Fruit fly (Drosophila melanogaster): ENCODE measurements around the gene Brr2.

The Brr2 gene

dm6 chr3L:15923352-15923751 is 44.3 kb downstream of the Brr2 start (continued):
- no peak for TF ChIP-seq Bgb (GFP tag; IDR thresholded peaks at IDR 0.05; ENCODE audit: partially characterized antibody)
- no peak for TF ChIP-seq lola (GFP tag; optimal IDR thresholded peaks at IDR 0.05)
- peak; percentile 38 for TF ChIP-seq Rfx (GFP tag; IDR thresholded peaks at IDR 0.05)
- TF ChIP-seq unpg (GFP tag; optimal IDR thresholded peaks at IDR 0.05): peak; percentile 48
- TF ChIP-seq bsh (GFP tag; optimal IDR thresholded peaks at IDR 0.05): peak in 1 of 2 experiments; percentile 60
- no peak for TF ChIP-seq cad (GFP tag; optimal IDR thresholded peaks at IDR 0.05)
- peak; percentile 70 for TF ChIP-seq dmrt99B (tag; optimal IDR thresholded peaks at IDR 0.05)
- TF ChIP-seq CG11695 (GFP tag; IDR thresholded peaks at IDR 0.05): 0 out of 3 replicates have a peak, but pooled peaks have one; percentile 47
- no peak for TF ChIP-seq CG8089 (GFP tag; optimal IDR thresholded peaks at IDR 0.05)
- no peak for TF ChIP-seq CG11398 (GFP tag; optimal IDR thresholded peaks at IDR 0.05)
- TF ChIP-seq CG14965 (GFP tag; optimal IDR thresholded peaks at IDR 0.05; ENCODE audit: borderline replicate concordance): no peak
- no peak for TF ChIP-seq hbn (GFP tag; IDR thresholded peaks at IDR 0.05; ENCODE audit: partially characterized antibody)
- TF ChIP-seq twi (tag; optimal IDR thresholded peaks at IDR 0.05): no peak
- no peak for TF ChIP-seq Mrtf (GFP tag; IDR thresholded peaks at IDR 0.05)
- TF ChIP-seq unc-4 (GFP tag; IDR thresholded peaks at IDR 0.05; ENCODE audit: partially characterized antibody): no peak
- peak; percentile 65 for TF ChIP-seq lab (GFP tag; optimal IDR thresholded peaks at IDR 0.05)
- peak; percentile 58 for TF ChIP-seq Ptx1 (GFP tag; IDR thresholded peaks at IDR 0.05)
- peak; percentile 27 for TF ChIP-seq CG8924 (tag; optimal IDR thresholded peaks at IDR 0.05)
- no peak for TF ChIP-seq pho (GFP tag; optimal IDR thresholded peaks at IDR 0.05)
- TF ChIP-seq org-1 (GFP tag; optimal IDR thresholded peaks at IDR 0.05): no peak
- TF ChIP-seq Hmr (GFP tag; optimal IDR thresholded peaks at IDR 0.05): peak; percentile 40
- no peak for TF ChIP-seq Six4 (GFP tag; optimal IDR thresholded peaks at IDR 0.05)
- peak; percentile 21 for TF ChIP-seq ind (GFP tag; optimal IDR thresholded peaks at IDR 0.05)
- peak; percentile 45; the same call in 1 of the 3 replicates for TF ChIP-seq CG17361 (GFP tag; IDR thresholded peaks at IDR 0.05)
- TF ChIP-seq CG10462 (GFP tag; optimal IDR thresholded peaks at IDR 0.05): no peak
- TF ChIP-seq NC2β (GFP tag; optimal IDR thresholded peaks at IDR 0.05): no peak
- TF ChIP-seq disco-r (GFP tag; optimal IDR thresholded peaks at IDR 0.05): no peak
- TF ChIP-seq stwl (tag; optimal IDR thresholded peaks at IDR 0.05): no peak
- no peak for TF ChIP-seq CG12104 (GFP tag; optimal IDR thresholded peaks at IDR 0.05)
- no peak for TF ChIP-seq hth (optimal IDR thresholded peaks at IDR 0.05)
- no peak for TF ChIP-seq ash1 (GFP tag; optimal IDR thresholded peaks at IDR 0.05)
- TF ChIP-seq zen2 (GFP tag; IDR thresholded peaks at IDR 0.05; ENCODE audit: partially characterized antibody): no peak
- TF ChIP-seq CG11456 (GFP tag; IDR thresholded peaks at IDR 0.05): 0 out of 3 replicates have a peak, but pooled peaks have one; percentile 13
- TF ChIP-seq CG8290 (GFP tag; optimal IDR thresholded peaks at IDR 0.05): no peak
- TF ChIP-seq CG8290 (tag; optimal IDR thresholded peaks at IDR 0.05): no peak
- no peak for TF ChIP-seq Lhr (GFP tag; optimal IDR thresholded peaks at IDR 0.05)
- TF ChIP-seq Elba2 (GFP tag; optimal IDR thresholded peaks at IDR 0.05): no peak
- no peak for TF ChIP-seq CG18011 (GFP tag; optimal IDR thresholded peaks at IDR 0.05)
- no peak for TF ChIP-seq CG17186 (GFP tag; optimal IDR thresholded peaks at IDR 0.05)
- no peak for TF ChIP-seq lov (optimal IDR thresholded peaks at IDR 0.05)
- no peak for TF ChIP-seq lov (GFP tag; IDR thresholded peaks at IDR 0.05)
- TF ChIP-seq Side (GFP tag; optimal IDR thresholded peaks at IDR 0.05): no peak
- TF ChIP-seq CG2129 (GFP tag; IDR thresholded peaks at IDR 0.05; ENCODE audit: partially characterized antibody): no peak
- TF ChIP-seq sug (tag; optimal IDR thresholded peaks at IDR 0.05): no peak
- TF ChIP-seq CG12219 (GFP tag; optimal IDR thresholded peaks at IDR 0.05): no peak
- TF ChIP-seq CG1233 (GFP tag; optimal IDR thresholded peaks at IDR 0.05): peak; percentile 22
- TF ChIP-seq z (GFP tag; IDR thresholded peaks at IDR 0.05): no peak
- no peak for TF ChIP-seq CG10321 (GFP tag; IDR thresholded peaks at IDR 0.05)
- no peak for TF ChIP-seq fd64A (GFP tag; optimal IDR thresholded peaks at IDR 0.05)
- TF ChIP-seq ems (GFP tag; optimal IDR thresholded peaks at IDR 0.05): no peak
- TF ChIP-seq CG10565 (GFP tag; optimal IDR thresholded peaks at IDR 0.05): no peak
- TF ChIP-seq BEAF-32 (GFP tag; optimal IDR thresholded peaks at IDR 0.05): no peak
